Worm (Caenorhabditis elegans) whole organism, L1 larva: ENCODE data around the gene Y26E6A.3.

Source experiments
- C04F5.9 ChIP-seq: sonication (generic microtip); optimal IDR thresholded peaks from 2 replicates; lab custom pipeline; 2016; ENCODE audit warnings: missing genetic modification characterization, missing compliant biosample characterization
- C16A3.4 ChIP-seq: fragments of 150-350 bp; optimal IDR thresholded peaks from 2 replicates; lab custom pipeline; 2014; ENCODE audit warnings: missing biosample characterization, missing genetic modification characterization
- F16B12.6 ChIP-seq: fragments of 150-350 bp; optimal IDR thresholded peaks from 2 replicates; lab custom pipeline; 2014; ENCODE audit warnings: missing biosample characterization, missing genetic modification characterization
- alr-1 ChIP-seq: fragments of 200-800 bp; sonication (Bioruptor generic); optimal IDR thresholded peaks from 2 replicates; lab custom pipeline; 2018; ENCODE audit warnings: borderline replicate concordance, mild to moderate bottlenecking, missing genetic modification characterization, missing compliant biosample characterization
- aly-2 ChIP-seq: fragments of 150-350 bp; optimal IDR thresholded peaks from 2 replicates; lab custom pipeline; 2014; ENCODE audit warnings: missing biosample characterization, missing genetic modification characterization
- ama-1 ChIP-seq: fragments of 150-350 bp; optimal IDR thresholded peaks from 2 replicates; lab custom pipeline; 2014
- blmp-1 ChIP-seq: fragments of 150-350 bp; optimal IDR thresholded peaks from 2 replicates; lab custom pipeline; 2014; ENCODE audit warnings: missing biosample characterization, missing genetic modification characterization
- ceh-63 ChIP-seq: fragments of 200-800 bp; sonication (Bioruptor generic); optimal IDR thresholded peaks from 2 replicates; lab custom pipeline; 2018; ENCODE audit warnings: mild to moderate bottlenecking, missing genetic modification characterization, missing compliant biosample characterization
- ceh-90 ChIP-seq: sonication (generic microtip); optimal IDR thresholded peaks from 2 replicates; lab custom pipeline; 2016; ENCODE audit warnings: missing genetic modification characterization, missing compliant biosample characterization
- dsc-1 ChIP-seq: sonication (generic microtip); optimal IDR thresholded peaks from 2 replicates; lab custom pipeline; 2016; ENCODE audit warnings: mild to moderate bottlenecking, missing genetic modification characterization, missing compliant biosample characterization
- efl-1 ChIP-seq, 4 experiments: fragments of 150-350 bp; optimal IDR thresholded peaks in 3 of 4; peaks in 1 of 4; 1 replicate in 1 of 4; 2 replicates in 3 of 4; lab custom pipeline; 2014; ENCODE audit warnings: missing biosample characterization in 2 of 4, missing genetic modification characterization in 2 of 4, missing genetic modification reagents in 2 of 4
- efl-3 ChIP-seq: fragments of 200-800 bp; sonication (Bioruptor generic); optimal IDR thresholded peaks from 2 replicates; lab custom pipeline; 2018; ENCODE audit warnings: mild to moderate bottlenecking, missing genetic modification characterization, missing compliant biosample characterization
- elt-2 ChIP-seq: sonication (generic microtip); optimal IDR thresholded peaks from 2 replicates; lab custom pipeline; 2016; ENCODE audit warnings: missing genetic modification characterization, mild to moderate bottlenecking, inconsistent platforms, missing compliant biosample characterization, missing genetic modification reagents
- elt-3 ChIP-seq, 6 experiments: fragments of 150-350 bp in 1 of 6; sonication (generic microtip); optimal IDR thresholded peaks; 2 replicates each; lab custom pipeline; 2017 to 2018; ENCODE audit warnings: missing biosample characterization in 6 of 6, missing genetic modification characterization in 6 of 6, inconsistent platforms in 1 of 6
- ets-5 ChIP-seq: fragments of 200-800 bp; sonication (Bioruptor generic); IDR thresholded peaks from 2 replicates; pipeline ENCODE4 v1.3.6; 2022; ENCODE audit warnings: missing genetic modification characterization, missing compliant biosample characterization
- fkh-8 ChIP-seq: sonication (generic microtip); optimal IDR thresholded peaks from 2 replicates; lab custom pipeline; 2016; ENCODE audit warnings: mild to moderate bottlenecking, missing genetic modification characterization, missing compliant biosample characterization
- fos-1 ChIP-seq: fragments of 150-350 bp; optimal IDR thresholded peaks from 2 replicates; lab custom pipeline; 2014; ENCODE audit warnings: missing biosample characterization, missing genetic modification characterization
- grh-1 ChIP-seq: fragments of 200-800 bp; sonication (Bioruptor generic); IDR thresholded peaks from 2 replicates; pipeline ENCODE4 v1.3.6; 2022; ENCODE audit warnings: missing genetic modification reagents, missing genetic modification characterization, missing compliant biosample characterization
- hlh-17 ChIP-seq: fragments of 200-800 bp; sonication (Bioruptor generic); optimal IDR thresholded peaks from 2 replicates; lab custom pipeline; 2018; ENCODE audit warnings: missing genetic modification characterization, mild to moderate bottlenecking, missing compliant biosample characterization, moderate library complexity, borderline replicate concordance
- hlh-4 ChIP-seq: sonication (generic microtip); optimal IDR thresholded peaks from 2 replicates; lab custom pipeline; 2016; ENCODE audit warnings: mild to moderate bottlenecking, missing genetic modification characterization, missing compliant biosample characterization
- hpl-2 ChIP-seq: fragments of 150-350 bp; optimal IDR thresholded peaks from 2 replicates; lab custom pipeline; 2014; ENCODE audit warnings: missing biosample characterization, missing genetic modification reagents, missing genetic modification characterization
- irx-1 ChIP-seq: sonication (generic microtip); optimal IDR thresholded peaks from 2 replicates; lab custom pipeline; 2016; ENCODE audit warnings: missing genetic modification characterization, missing compliant biosample characterization
- jun-1 ChIP-seq: fragments of 150-350 bp; optimal IDR thresholded peaks from 2 replicates; lab custom pipeline; 2014; ENCODE audit warnings: missing biosample characterization, missing genetic modification reagents, missing genetic modification characterization
- lin-14 ChIP-seq: fragments of 200-800 bp; sonication (Bioruptor generic); optimal IDR thresholded peaks from 2 replicates; lab custom pipeline; 2018; ENCODE audit warnings: mild to moderate bottlenecking, missing genetic modification characterization, moderate library complexity, missing compliant biosample characterization
- lin-35 ChIP-seq, 2 experiments: fragments of 150-350 bp; optimal IDR thresholded peaks; 2 replicates each; lab custom pipeline; 2014; ENCODE audit warnings: missing biosample characterization in 2 of 2, missing genetic modification characterization in 2 of 2, missing genetic modification reagents in 2 of 2
- mab-9 ChIP-seq: fragments of 200-800 bp; sonication (Bioruptor generic); IDR thresholded peaks from 2 replicates; pipeline ENCODE4 v1.3.6; 2022; ENCODE audit warnings: missing genetic modification reagents, missing genetic modification characterization, missing compliant biosample characterization
- mdl-1 ChIP-seq, 2 experiments: fragments of 150-350 bp; optimal IDR thresholded peaks; 2 replicates each; lab custom pipeline; 2014 to 2017; ENCODE audit warnings: missing biosample characterization in 2 of 2, missing genetic modification characterization in 2 of 2, inconsistent platforms in 1 of 2
- mep-1 ChIP-seq: fragments of 150-350 bp; optimal IDR thresholded peaks from 2 replicates; lab custom pipeline; 2014; ENCODE audit warnings: missing biosample characterization, missing genetic modification characterization
- nhr-11 ChIP-seq: fragments of 150-350 bp; optimal IDR thresholded peaks from 2 replicates; lab custom pipeline; 2014; ENCODE audit warnings: missing biosample characterization, missing genetic modification characterization
- nhr-12 ChIP-seq: sonication (generic microtip); optimal IDR thresholded peaks from 2 replicates; lab custom pipeline; 2017; ENCODE audit warnings: missing biosample characterization, missing genetic modification characterization
- nhr-19 ChIP-seq: fragments of 200-800 bp; sonication (Bioruptor generic); conservative IDR thresholded peaks from 2 replicates; pipeline ENCODE4 v1.3.6; 2022; ENCODE audit warnings: missing genetic modification characterization, missing compliant biosample characterization
- nhr-47 ChIP-seq: sonication (generic microtip); optimal IDR thresholded peaks from 2 replicates; lab custom pipeline; 2016; ENCODE audit warnings: mild to moderate bottlenecking, missing genetic modification characterization, moderate library complexity, missing compliant biosample characterization
- nhr-76 ChIP-seq: sonication (generic microtip); optimal IDR thresholded peaks from 2 replicates; lab custom pipeline; 2017; ENCODE audit warnings: missing biosample characterization, missing genetic modification characterization
- nhr-77 ChIP-seq: fragments of 150-350 bp; optimal IDR thresholded peaks from 2 replicates; lab custom pipeline; 2014; ENCODE audit warnings: missing biosample characterization, missing genetic modification characterization
- nhr-85 ChIP-seq: sonication (generic microtip); peaks from one replicate; lab custom pipeline; 2016; ENCODE audit warnings: missing genetic modification characterization, inconsistent platforms, missing compliant biosample characterization
- pag-3 ChIP-seq: sonication (generic microtip); optimal IDR thresholded peaks from 2 replicates; lab custom pipeline; 2017; ENCODE audit warnings: missing genetic modification characterization, mild to moderate bottlenecking, missing compliant biosample characterization, antibody characterized with exemption, borderline replicate concordance; ENCODE audit not compliant: insufficient read depth
- pqm-1 ChIP-seq: sonication (generic microtip); optimal IDR thresholded peaks from 3 replicates; lab custom pipeline; 2017; ENCODE audit warnings: missing biosample characterization, missing genetic modification characterization
- skn-1 ChIP-seq: fragments of 150-350 bp; optimal IDR thresholded peaks from 2 replicates; lab custom pipeline; 2014; ENCODE audit warnings: missing biosample characterization, missing genetic modification characterization
- swsn-7 ChIP-seq: sonication (generic microtip); optimal IDR thresholded peaks from 2 replicates; lab custom pipeline; 2016; ENCODE audit warnings: missing genetic modification characterization, missing compliant biosample characterization
- tbx-2 ChIP-seq: sonication (generic microtip); optimal IDR thresholded peaks from 2 replicates; lab custom pipeline; 2016; ENCODE audit warnings: missing genetic modification characterization, missing compliant biosample characterization
- unc-130 ChIP-seq: fragments of 150-350 bp; optimal IDR thresholded peaks from 2 replicates; lab custom pipeline; 2017; ENCODE audit warnings: missing biosample characterization, missing genetic modification characterization, inconsistent platforms
- unc-30 ChIP-seq: sonication (generic microtip); optimal IDR thresholded peaks from 2 replicates; lab custom pipeline; 2017; ENCODE audit warnings: missing biosample characterization, missing genetic modification characterization
- unc-62 ChIP-seq: fragments of 150-350 bp; optimal IDR thresholded peaks from 2 replicates; lab custom pipeline; 2014; ENCODE audit warnings: missing biosample characterization, missing genetic modification reagents, missing genetic modification characterization
- unc-86 ChIP-seq: sonication (generic microtip); optimal IDR thresholded peaks from 2 replicates; lab custom pipeline; 2016; ENCODE audit warnings: missing genetic modification characterization, missing compliant biosample characterization
- xbp-1 ChIP-seq: sonication (generic microtip); optimal IDR thresholded peaks from 2 replicates; lab custom pipeline; 2016; ENCODE audit warnings: missing genetic modification characterization, missing compliant biosample characterization
- zag-1 ChIP-seq: fragments of 150-350 bp; optimal IDR thresholded peaks from 2 replicates; lab custom pipeline; 2014; ENCODE audit warnings: missing biosample characterization, missing genetic modification characterization
- zip-4 ChIP-seq: fragments of 200-800 bp; sonication (Bioruptor generic); optimal IDR thresholded peaks from 2 replicates; lab custom pipeline; 2018; ENCODE audit warnings: mild to moderate bottlenecking, missing genetic modification characterization, moderate library complexity, missing compliant biosample characterization
- ztf-11 ChIP-seq, 2 experiments: sonication (generic microtip); optimal IDR thresholded peaks; 2 replicates each; lab custom pipeline; 2016 to 2017; ENCODE audit warnings: missing genetic modification characterization in 2 of 2, missing biosample characterization in 1 of 2, missing compliant biosample characterization in 1 of 2
- ztf-4 ChIP-seq: fragments of 150-350 bp; optimal IDR thresholded peaks from 2 replicates; lab custom pipeline; 2014; ENCODE audit warnings: missing biosample characterization, missing genetic modification characterization

Gene Y26E6A.3

DNA sequence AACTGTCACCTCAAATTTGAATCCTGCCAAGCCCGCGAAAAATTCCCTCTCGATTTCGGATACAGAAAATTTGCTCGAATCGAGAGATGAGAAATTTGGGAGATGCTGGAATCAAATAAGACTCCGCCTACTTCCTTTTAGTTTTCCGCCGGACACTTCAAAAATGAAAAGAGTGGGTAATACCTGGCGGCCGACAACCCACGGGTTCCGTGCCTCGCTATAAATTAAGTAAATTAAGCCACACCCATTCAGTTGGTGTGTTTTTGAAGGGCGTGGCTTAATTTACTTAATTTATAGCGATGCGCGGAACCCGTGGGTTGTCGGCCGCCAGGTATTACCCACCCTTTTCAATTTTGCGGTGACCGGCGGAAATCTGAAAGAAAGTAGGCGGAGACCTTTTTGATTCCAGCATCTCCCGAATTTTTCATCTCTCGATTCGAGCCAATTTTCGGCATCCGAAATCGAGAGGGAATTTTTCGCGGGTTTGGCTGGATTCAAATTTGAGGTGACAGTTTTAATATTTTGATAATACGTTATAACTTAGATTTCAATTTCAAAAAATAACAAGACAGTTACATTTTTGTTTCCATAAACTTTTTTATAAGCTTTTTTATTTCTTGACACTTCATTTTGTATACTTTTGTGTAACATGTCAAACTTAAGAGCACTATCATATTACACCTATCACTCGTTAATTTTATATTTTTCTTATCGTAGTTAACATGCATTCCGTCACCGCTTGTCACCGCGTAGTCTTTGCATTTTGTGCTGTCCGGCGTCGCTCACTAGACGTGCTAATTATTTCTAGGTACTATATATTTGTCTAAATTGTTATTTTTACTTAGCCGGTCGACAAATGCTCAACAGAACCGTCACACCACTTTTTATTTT, 37.2 kb upstream of the Y26E6A.3 start:
- TF ChIP-seq elt-2 (tag; lab: Kevin White, UChicago) (peak; percentile 25), nhr-77 (tag; lab: Kevin White, UChicago) (no peak), nhr-11 (tag; lab: Kevin White, UChicago) (no peak), nhr-85 (tag; lab: Kevin White, UChicago) (no peak), grh-1 (GFP tag; lab: Robert Waterston, UW) (no peak)

DNA sequence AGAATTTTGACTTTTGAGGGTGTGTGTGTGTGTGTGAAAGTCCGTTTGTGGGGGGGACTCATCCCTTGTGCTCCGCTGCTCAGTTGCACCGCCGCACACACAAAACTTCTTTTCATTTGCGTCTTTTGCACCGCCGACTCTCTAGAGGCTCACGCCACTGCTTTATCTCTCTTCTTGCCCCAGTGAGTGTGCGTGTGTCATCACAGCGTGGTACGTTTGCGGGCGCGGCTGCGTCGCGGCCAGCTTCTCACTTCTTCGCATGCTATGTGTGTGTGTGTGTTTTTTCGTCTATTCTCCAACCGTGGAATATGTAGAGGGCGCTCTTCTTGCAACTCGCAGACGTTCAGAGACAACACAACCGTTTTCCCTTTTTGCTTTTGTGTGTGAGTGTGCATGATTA, 35.8 kb upstream of the Y26E6A.3 start:
- TF ChIP-seq unc-62 (no peak), C16A3.4 (tag; lab: Kevin White, UChicago) (peak; percentile 24), tbx-2 (peak; percentile 52), jun-1 (tag; lab: Kevin White, UChicago) (no peak), lin-35 (GFP tag; optimal IDR thresholded peaks at IDR 0.05; lab: Kevin White, UChicago) (peak; percentile 23 to 38), nhr-85 (tag; lab: Kevin White, UChicago) (no peak), F16B12.6 (no peak), mep-1 (peak; percentile 19), ztf-4 (no peak), irx-1 (tag; lab: Kevin White, UChicago) (no peak), mdl-1 (tag; optimal IDR thresholded peaks at IDR 0.05; lab: Kevin White, UChicago) (peak in 1 of 2 experiments; percentile 47), nhr-76 (tag; lab: Kevin White, UChicago) (no peak), elt-2 (tag; lab: Kevin White, UChicago) (no peak), hlh-4 (no peak), ceh-90 (no peak), ztf-11 (tag; optimal IDR thresholded peaks at IDR 0.05; lab: Kevin White, UChicago) (no peak), dsc-1 (tag; lab: Kevin White, UChicago) (peak; percentile 54), nhr-47 (tag; lab: Kevin White, UChicago) (peak; percentile 58), nhr-12 (no peak), lin-14 (GFP tag; lab: Kevin White, UChicago) (peak; percentile 87), unc-130 (tag; lab: Kevin White, UChicago) (no peak), nhr-11 (tag; lab: Kevin White, UChicago) (no peak), aly-2 (no peak), ama-1 (lab: Kevin White, UChicago) (no peak), pqm-1 (tag; lab: Kevin White, UChicago) (no peak), pag-3 (tag; lab: Kevin White, UChicago) (no peak), blmp-1 (no peak), C04F5.9 (tag; lab: Kevin White, UChicago) (no peak), skn-1 (tag; lab: Kevin White, UChicago) (peak; percentile 38), zag-1 (no peak), hlh-17 (GFP tag; lab: Kevin White, UChicago) (no peak), nhr-19 (GFP tag; lab: Robert Waterston, UW) (peak; percentile 46), elt-3 (tag; optimal IDR thresholded peaks at IDR 0.05; lab: Kevin White, UChicago) (no peak), ets-5 (GFP tag; lab: Robert Waterston, UW) (no peak), efl-1 (optimal IDR thresholded peaks at IDR 0.05; lab: Kevin White, UChicago) (peak in 1 of 2 experiments; percentile 3), efl-1 (GFP tag; optimal IDR thresholded peaks at IDR 0.05 in 1 of 2; lab: Kevin White, UChicago) (no peak), nhr-77 (tag; lab: Kevin White, UChicago) (no peak), unc-30 (tag; lab: Kevin White, UChicago) (no peak), xbp-1 (peak; percentile 26), efl-3 (GFP tag; lab: Kevin White, UChicago) (no peak), hpl-2 (GFP tag; lab: Kevin White, UChicago) (no peak), fkh-8 (tag; lab: Kevin White, UChicago) (peak; percentile 82), ceh-63 (no peak), fos-1 (tag; lab: Kevin White, UChicago) (no peak), alr-1 (no peak), zip-4 (GFP tag; lab: Kevin White, UChicago) (no peak), mab-9 (GFP tag; lab: Robert Waterston, UW) (peak; percentile 69), unc-86 (tag; lab: Kevin White, UChicago) (peak; percentile 27), swsn-7 (tag; lab: Kevin White, UChicago) (peak; percentile 54)
